Fruit fly (Drosophila melanogaster): ENCODE results near the gene promL.

Gene promL

DNA sequence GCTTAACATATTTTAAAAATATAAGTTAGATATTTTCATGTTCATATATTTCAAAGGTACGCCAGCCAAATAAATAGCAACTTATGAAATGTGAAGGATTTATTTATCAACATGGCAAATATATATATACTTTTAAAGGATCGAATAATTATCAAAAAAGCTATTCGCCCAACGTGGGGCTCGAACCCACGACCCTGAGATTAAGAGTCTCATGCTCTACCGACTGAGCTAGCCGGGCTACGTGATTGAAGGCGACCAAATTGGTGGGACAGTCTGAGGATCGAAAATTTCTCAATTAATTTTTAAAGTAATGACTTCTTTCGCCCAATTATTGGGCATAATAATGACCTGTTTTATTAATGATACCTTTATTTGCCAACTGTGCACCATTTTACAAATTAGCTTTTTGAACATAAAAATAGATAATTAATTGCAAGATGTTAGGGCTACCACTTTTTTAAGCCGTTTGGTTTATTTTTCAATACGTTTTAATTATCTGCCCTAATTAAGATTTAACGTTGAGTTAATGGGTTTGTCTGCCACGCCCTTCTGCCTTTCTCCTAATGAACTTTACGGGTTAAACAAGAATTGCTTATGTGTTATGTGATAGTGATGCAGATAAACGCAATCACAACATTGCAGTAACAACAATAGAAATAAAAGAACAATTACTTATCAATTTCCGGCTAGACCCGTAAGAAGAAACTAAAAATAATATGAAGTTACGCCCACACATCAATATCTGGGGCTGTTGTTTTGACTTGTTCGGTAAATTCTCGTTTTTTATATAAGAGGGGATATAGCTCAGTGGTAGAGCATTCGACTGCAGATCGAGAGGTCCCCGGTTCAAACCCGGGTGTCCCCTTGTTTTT is 30.6 kb downstream of the promL start (continued):
- TF ChIP-seq Doc3 (GFP tag; IDR thresholded peaks at IDR 0.05; ENCODE audit: partially characterized antibody), result no peak
- no peak for TF ChIP-seq CG32767 (GFP tag; IDR thresholded peaks at IDR 0.05)
- no peak for TF ChIP-seq kah (GFP tag; optimal IDR thresholded peaks at IDR 0.05)
- TF ChIP-seq Ssrp (tag; optimal IDR thresholded peaks at IDR 0.05), result no peak
- TF ChIP-seq CG3065 (GFP tag; optimal IDR thresholded peaks at IDR 0.05), result peak; percentile 19
- no peak for TF ChIP-seq Drgx (GFP tag; IDR thresholded peaks at IDR 0.05)
- TF ChIP-seq fd102C (GFP tag; optimal IDR thresholded peaks at IDR 0.05), result no peak
- no peak for TF ChIP-seq pan (optimal IDR thresholded peaks at IDR 0.05)
- no peak for TF ChIP-seq pan (GFP tag; optimal IDR thresholded peaks at IDR 0.05 in 1 of 2, IDR thresholded peaks at IDR 0.05 in 1 of 2)
- TF ChIP-seq maf-S (GFP tag; optimal IDR thresholded peaks at IDR 0.05), result no peak
- no peak for TF ChIP-seq dmrt11E (tag; optimal IDR thresholded peaks at IDR 0.05)
- no peak for TF ChIP-seq slp2 (GFP tag; optimal IDR thresholded peaks at IDR 0.05)
- TF ChIP-seq CG6689 (GFP tag; IDR thresholded peaks at IDR 0.05), result no peak
- no peak for TF ChIP-seq CG5245 (GFP tag; optimal IDR thresholded peaks at IDR 0.05)
- no peak for TF ChIP-seq emc (GFP tag; optimal IDR thresholded peaks at IDR 0.05)
- TF ChIP-seq Bgb (GFP tag; IDR thresholded peaks at IDR 0.05; ENCODE audit: partially characterized antibody), result peak; percentile 60
- TF ChIP-seq ems (GFP tag; optimal IDR thresholded peaks at IDR 0.05), result no peak
- TF ChIP-seq Asciz (GFP tag; optimal IDR thresholded peaks at IDR 0.05), result no peak
- no peak for TF ChIP-seq chm (GFP tag; IDR thresholded peaks at IDR 0.05)
- peak; percentile 75 for TF ChIP-seq CG6791 (GFP tag; IDR thresholded peaks at IDR 0.05; ENCODE audit: partially characterized antibody)
- TF ChIP-seq sr (GFP tag; IDR thresholded peaks at IDR 0.05), result peak; percentile 57; the same call in 1 of the 3 replicates
- peak; percentile 34 for TF ChIP-seq Ets65A (GFP tag)
- no peak for TF ChIP-seq sens-2 (GFP tag; IDR thresholded peaks at IDR 0.05)
- TF ChIP-seq tna (GFP tag; IDR thresholded peaks at IDR 0.05; ENCODE audit: partially characterized antibody), result peak; percentile 61; the same call in 1 of the 2 replicates
- TF ChIP-seq CG10274 (GFP tag; optimal IDR thresholded peaks at IDR 0.05), result no peak
- TF ChIP-seq Ada2b (GFP tag; IDR thresholded peaks at IDR 0.05), result no peak
- peak; percentile 44; the same call in 1 of the 3 replicates for TF ChIP-seq vnd (GFP tag; IDR thresholded peaks at IDR 0.05; ENCODE audit: partially characterized antibody)
- TF ChIP-seq zen2 (GFP tag; IDR thresholded peaks at IDR 0.05; ENCODE audit: partially characterized antibody), result peak; percentile 62; the same call in 2 of the 3 replicates
- no peak for TF ChIP-seq ro (GFP tag; IDR thresholded peaks at IDR 0.05)
- TF ChIP-seq sob (GFP tag; IDR thresholded peaks at IDR 0.05), result no peak
- no peak for TF ChIP-seq ac (GFP tag; optimal IDR thresholded peaks at IDR 0.05)
- no peak for TF ChIP-seq crc (GFP tag; optimal IDR thresholded peaks at IDR 0.05)
- no peak for TF ChIP-seq Neu2 (GFP tag; optimal IDR thresholded peaks at IDR 0.05; ENCODE audit: borderline replicate concordance)
- peak; percentile 41 for TF ChIP-seq ato (GFP tag; IDR thresholded peaks at IDR 0.05; ENCODE audit: partially characterized antibody)
- TF ChIP-seq CG8765 (GFP tag; IDR thresholded peaks at IDR 0.05), result no peak
- no peak for TF ChIP-seq pb (GFP tag; optimal IDR thresholded peaks at IDR 0.05)
- TF ChIP-seq CG11247 (GFP tag; IDR thresholded peaks at IDR 0.05), result no peak
- TF ChIP-seq Mes4 (GFP tag; optimal IDR thresholded peaks at IDR 0.05), result no peak
- TF ChIP-seq Trl (optimal IDR thresholded peaks at IDR 0.05), result no peak
- TF ChIP-seq Trl (GFP tag; optimal IDR thresholded peaks at IDR 0.05), result no peak
- TF ChIP-seq CG32772 (GFP tag; IDR thresholded peaks at IDR 0.05), result no peak
- no peak for TF ChIP-seq ftz-f1 (GFP tag; optimal IDR thresholded peaks at IDR 0.05)
- peak; percentile 73 for TF ChIP-seq CG16813 (GFP tag; IDR thresholded peaks at IDR 0.05; ENCODE audit: partially characterized antibody)
- TF ChIP-seq lab (GFP tag; optimal IDR thresholded peaks at IDR 0.05), result no peak
- TF ChIP-seq H2.0 (GFP tag; IDR thresholded peaks at IDR 0.05), result no peak
- no peak for TF ChIP-seq Mrtf (GFP tag; IDR thresholded peaks at IDR 0.05)
- TF ChIP-seq CG3838 (GFP tag; optimal IDR thresholded peaks at IDR 0.05), result no peak
- no peak for TF ChIP-seq nerfin-1 (tag; optimal IDR thresholded peaks at IDR 0.05)
- TF ChIP-seq CG16863 (GFP tag; optimal IDR thresholded peaks at IDR 0.05), result no peak
- no peak for TF ChIP-seq tin (GFP tag; optimal IDR thresholded peaks at IDR 0.05)
